Fruit fly (Drosophila melanogaster) Kc167 (cell line): ENCODE results near the gene Afti.

Source experiments
- Myc ChIP-seq: fragments of >200 bp; optimal IDR thresholded peaks from 2 replicates; lab custom pipeline; 2017; ENCODE audit warnings: missing external identifiers
- h ChIP-seq: fragments of >200 bp; optimal IDR thresholded peaks from 3 replicates; lab custom pipeline; 2018; ENCODE audit warnings: missing external identifiers
- psq ChIP-seq: fragments of >200 bp; optimal IDR thresholded peaks from 2 replicates; lab custom pipeline; 2017; ENCODE audit warnings: missing external identifiers
- ttk ChIP-seq: sonication (Bioruptor generic); optimal IDR thresholded peaks from 2 replicates; lab custom pipeline; 2017; ENCODE audit warnings: missing external identifiers

DNA sequence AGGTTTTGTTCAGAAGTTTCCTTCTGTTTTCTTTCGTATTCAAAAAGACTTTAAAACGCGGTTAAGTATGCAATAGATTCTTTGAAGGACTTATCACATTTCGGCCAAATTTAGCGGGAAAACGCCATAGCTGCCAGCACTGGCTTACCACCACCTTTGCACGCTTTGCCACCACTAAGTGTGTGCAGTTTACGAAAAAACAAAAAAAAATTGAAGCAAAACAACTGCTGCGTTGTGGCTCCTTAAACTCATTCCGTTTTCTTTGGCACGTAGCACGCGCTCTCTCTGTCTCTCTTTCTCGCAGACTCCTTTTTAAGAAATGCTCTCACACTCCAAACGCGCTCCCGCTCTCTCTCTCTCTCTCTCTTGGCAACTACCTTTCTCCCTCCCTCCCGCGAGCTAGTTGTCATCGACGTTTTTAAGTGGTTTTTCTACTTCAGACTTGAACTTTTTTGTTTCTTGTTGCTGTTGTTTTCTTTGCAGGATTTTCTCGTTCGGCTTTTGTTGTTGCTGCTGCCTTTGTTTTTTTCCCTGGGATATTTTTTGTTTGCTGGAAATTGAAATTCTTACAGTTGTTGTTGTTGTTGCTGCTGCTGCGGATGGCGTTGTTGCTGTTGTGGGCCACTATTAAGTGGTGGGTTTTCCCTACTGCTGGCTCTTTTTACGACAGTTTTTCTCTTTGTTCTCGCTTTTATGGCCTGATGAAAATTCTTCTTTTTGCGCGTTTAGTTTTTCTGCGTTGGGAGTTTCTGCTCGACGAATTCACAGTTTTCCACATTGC is 47.8 kb downstream of the Afti start:
- TF ChIP-seq psq (no peak), Myc (lab: Kevin White, UChicago) (no peak), ttk (lab: Kevin White, UChicago) (no peak), h (lab: Kevin White, UChicago) (no peak)
